Worm (Caenorhabditis elegans) whole organism, mixed stage, embryonic: ENCODE results near the gene K03H6.1.

Experiments
- bed-3 ChIP-seq: fragments of 200-800 bp; sonication (Bioruptor generic); optimal IDR thresholded peaks from 3 replicates; lab custom pipeline; 2018; ENCODE audit warnings: mild to moderate bottlenecking, missing genetic modification characterization, moderate library complexity, missing compliant biosample characterization
- ceh-39 ChIP-seq: fragments of 150-350 bp; optimal IDR thresholded peaks from 2 replicates; lab custom pipeline; 2014; ENCODE audit warnings: missing biosample characterization, missing genetic modification characterization
- ceh-43 ChIP-seq: fragments of 200-800 bp; sonication (Bioruptor generic); optimal IDR thresholded peaks from 2 replicates; lab custom pipeline; 2018; ENCODE audit warnings: mild to moderate bottlenecking, missing genetic modification characterization, moderate library complexity, missing compliant biosample characterization
- ces-1 ChIP-seq: fragments of 150-350 bp; optimal IDR thresholded peaks from 2 replicates; lab custom pipeline; 2014; ENCODE audit warnings: missing biosample characterization, missing genetic modification reagents, missing genetic modification characterization
- cnd-1 ChIP-seq: fragments of 200-800 bp; sonication (Bioruptor generic); optimal IDR thresholded peaks from 2 replicates; lab custom pipeline; 2018; ENCODE audit warnings: mild to moderate bottlenecking, missing genetic modification characterization, missing compliant biosample characterization
- drap-1 ChIP-seq: fragments of 200-800 bp; sonication (Bioruptor generic); optimal IDR thresholded peaks from 3 replicates; lab custom pipeline; 2018; ENCODE audit warnings: mild to moderate bottlenecking, missing genetic modification characterization, missing compliant biosample characterization
- elt-1 ChIP-seq: sonication (generic microtip); optimal IDR thresholded peaks from 2 replicates; lab custom pipeline; 2017; ENCODE audit warnings: missing genetic modification characterization, mild to moderate bottlenecking, missing compliant biosample characterization, antibody characterized with exemption, moderate library complexity, borderline replicate concordance; ENCODE audit not compliant: insufficient read depth
- elt-3 ChIP-seq: fragments of 150-350 bp; optimal IDR thresholded peaks from 2 replicates; lab custom pipeline; 2014; ENCODE audit warnings: missing biosample characterization, missing genetic modification characterization
- flh-1 ChIP-seq: fragments of 200-800 bp; sonication (Bioruptor generic); optimal IDR thresholded peaks from 2 replicates; lab custom pipeline; 2018; ENCODE audit warnings: mild to moderate bottlenecking, missing genetic modification characterization, moderate library complexity, missing compliant biosample characterization
- ham-2 ChIP-seq: fragments of 200-800 bp; sonication (Bioruptor generic); optimal IDR thresholded peaks from 2 replicates; lab custom pipeline; 2018; ENCODE audit warnings: mild to moderate bottlenecking, missing genetic modification characterization, missing compliant biosample characterization
- lin-13 ChIP-seq: fragments of 150-350 bp; optimal IDR thresholded peaks from 2 replicates; lab custom pipeline; 2014; ENCODE audit warnings: missing biosample characterization, missing genetic modification characterization
- lin-32 ChIP-seq: fragments of 200-800 bp; sonication (Bioruptor generic); optimal IDR thresholded peaks from 2 replicates; lab custom pipeline; 2018; ENCODE audit warnings: mild to moderate bottlenecking, missing genetic modification characterization, missing compliant biosample characterization
- lsy-2 ChIP-seq: fragments of 150-350 bp; optimal IDR thresholded peaks from 2 replicates; lab custom pipeline; 2014; ENCODE audit warnings: missing biosample characterization, missing genetic modification characterization
- mab-5 ChIP-seq: fragments of 150-350 bp; optimal IDR thresholded peaks from 2 replicates; lab custom pipeline; 2014; ENCODE audit warnings: missing biosample characterization, missing genetic modification characterization
- mep-1 ChIP-seq: fragments of 150-350 bp; optimal IDR thresholded peaks from 2 replicates; lab custom pipeline; 2017; ENCODE audit warnings: missing biosample characterization, missing genetic modification reagents, missing genetic modification characterization, inconsistent platforms
- mls-2 ChIP-seq: sonication (generic microtip); optimal IDR thresholded peaks from 2 replicates; lab custom pipeline; 2016; ENCODE audit warnings: mild to moderate bottlenecking, missing genetic modification characterization, moderate library complexity, missing compliant biosample characterization
- nhr-12 ChIP-seq: fragments of 150-350 bp; optimal IDR thresholded peaks from 2 replicates; lab custom pipeline; 2014; ENCODE audit warnings: missing biosample characterization, missing genetic modification characterization
- nhr-2 ChIP-seq: fragments of 150-350 bp; optimal IDR thresholded peaks from 2 replicates; lab custom pipeline; 2014; ENCODE audit warnings: missing biosample characterization, missing genetic modification characterization
- nhr-237 ChIP-seq: fragments of 150-350 bp; optimal IDR thresholded peaks from 2 replicates; lab custom pipeline; 2014; ENCODE audit warnings: missing biosample characterization, missing genetic modification characterization
- nhr-28 ChIP-seq: fragments of 150-350 bp; optimal IDR thresholded peaks from 2 replicates; lab custom pipeline; 2014; ENCODE audit warnings: missing biosample characterization, missing genetic modification characterization
- nhr-76 ChIP-seq: sonication (generic microtip); optimal IDR thresholded peaks from 2 replicates; lab custom pipeline; 2017; ENCODE audit warnings: missing biosample characterization, missing genetic modification characterization
- pha-4 ChIP-seq: fragments of 150-350 bp; optimal IDR thresholded peaks from 2 replicates; lab custom pipeline; 2018; ENCODE audit warnings: missing biosample characterization, missing genetic modification reagents, missing genetic modification characterization
- snpc-4 ChIP-seq: fragments of 150-350 bp; optimal IDR thresholded peaks from 2 replicates; lab custom pipeline; 2014; ENCODE audit warnings: missing biosample characterization, missing genetic modification characterization
- sptf-1 ChIP-seq: sonication (generic microtip); optimal IDR thresholded peaks from 2 replicates; lab custom pipeline; 2017; ENCODE audit warnings: mild to moderate bottlenecking, missing genetic modification characterization, moderate library complexity, missing compliant biosample characterization
- tbx-8 ChIP-seq: fragments of 200-800 bp; sonication (Bioruptor generic); optimal IDR thresholded peaks from 2 replicates; lab custom pipeline; 2018; ENCODE audit warnings: mild to moderate bottlenecking, missing genetic modification characterization, moderate library complexity, missing compliant biosample characterization
- unc-120 ChIP-seq: sonication (generic microtip); optimal IDR thresholded peaks from 2 replicates; lab custom pipeline; 2017; ENCODE audit warnings: missing genetic modification characterization, missing compliant biosample characterization; ENCODE audit not compliant: poor library complexity, severe bottlenecking
- unc-62 ChIP-seq: fragments of 150-350 bp; optimal IDR thresholded peaks from 2 replicates; lab custom pipeline; 2014; ENCODE audit warnings: missing biosample characterization, missing genetic modification reagents, missing genetic modification characterization
- zip-8 ChIP-seq: fragments of 150-350 bp; optimal IDR thresholded peaks from 2 replicates; lab custom pipeline; 2014; ENCODE audit warnings: missing biosample characterization, missing genetic modification characterization
- ztf-11 ChIP-seq: fragments of 150-350 bp; optimal IDR thresholded peaks from 2 replicates; lab custom pipeline; 2014; ENCODE audit warnings: missing biosample characterization, missing genetic modification characterization

The K03H6.1 gene

DNA sequence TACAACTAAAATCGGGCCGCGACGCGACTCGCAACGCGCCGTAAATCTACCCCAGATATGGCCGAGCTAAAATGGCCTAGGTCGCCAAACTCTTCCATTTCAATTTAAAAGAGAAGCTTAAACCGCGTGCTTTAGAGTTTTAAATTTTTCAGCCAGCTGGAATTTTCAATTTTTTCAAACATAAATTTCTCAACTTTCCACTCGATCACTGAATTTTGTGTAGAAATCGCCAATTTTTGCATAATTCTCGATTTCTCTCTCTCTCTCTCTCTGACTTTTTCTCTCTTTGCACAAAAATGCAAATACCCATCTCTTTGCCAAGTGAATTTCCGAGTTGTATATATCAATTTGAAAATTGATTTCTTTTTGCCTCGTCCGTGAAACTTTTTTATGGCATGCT is at the start of gene K03H6.1:
Gene K03H6.1, plus strand, starts transcription at position 301 of the 400 bp plus-strand sequence.
- TF ChIP-seq sptf-1 (no peak), mep-1 (no peak), flh-1 (no peak), nhr-237 (tag; lab: Kevin White, UChicago) (no peak), elt-3 (tag; lab: Kevin White, UChicago) (no peak), snpc-4 (no peak), nhr-76 (tag; lab: Kevin White, UChicago) (no peak), ces-1 (GFP tag; lab: Kevin White, UChicago) (no peak), bed-3 (no peak), cnd-1 (tag; lab: Kevin White, UChicago) (no peak), zip-8 (tag; lab: Kevin White, UChicago) (no peak), drap-1 (GFP tag; lab: Kevin White, UChicago) (no peak), elt-1 (tag; lab: Kevin White, UChicago) (no peak), unc-120 (tag; lab: Kevin White, UChicago) (no peak)

DNA sequence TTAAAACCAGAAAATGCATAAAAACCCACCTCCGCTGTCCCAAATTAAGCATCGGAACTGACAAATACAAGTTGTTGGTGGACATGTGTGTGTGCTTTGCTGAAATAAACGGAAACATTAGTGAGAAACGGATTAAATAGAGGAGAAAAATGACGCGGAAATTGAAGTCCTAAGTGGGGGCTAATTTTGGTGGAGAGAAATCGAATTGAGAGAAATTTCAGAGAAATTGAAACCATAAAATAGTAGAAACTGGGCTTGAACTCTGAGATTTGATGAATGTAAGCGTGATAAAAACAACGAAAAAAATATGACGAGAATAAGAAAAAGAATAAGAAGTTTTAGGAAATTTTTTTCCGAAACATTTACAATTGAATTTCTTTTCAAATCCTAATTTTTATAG is 48.5 kb upstream of the K03H6.1 start, which contains the start of gene Y77E11A.12:
Gene Y77E11A.12, minus strand, starts transcription at position 101 of the 400 bp plus-strand sequence.
- TF ChIP-seq elt-1 (tag; lab: Kevin White, UChicago) (no peak), lin-32 (GFP tag; lab: Kevin White, UChicago) (no peak), zip-8 (tag; lab: Kevin White, UChicago) (no peak), mls-2 (tag; lab: Kevin White, UChicago) (no peak), nhr-2 (tag; lab: Kevin White, UChicago) (no peak)

DNA sequence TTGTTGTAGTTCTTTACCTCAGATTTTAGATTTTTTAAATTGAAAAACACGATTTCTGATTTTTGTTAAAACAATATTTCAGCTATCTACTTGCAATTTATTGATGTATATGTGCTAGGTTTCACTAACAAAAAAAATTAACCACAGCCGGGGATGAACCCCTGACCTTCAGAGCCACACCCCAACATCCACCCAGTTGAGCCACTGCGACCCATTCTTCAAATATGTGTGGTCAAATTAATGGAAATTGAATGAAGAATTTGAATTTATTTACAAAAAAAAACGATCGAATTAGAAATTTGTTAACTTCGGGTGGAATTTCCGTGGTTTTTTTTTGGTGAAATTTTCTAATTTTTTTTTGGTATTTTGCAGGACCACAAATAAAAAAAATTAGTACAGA is 44.9 kb upstream of the K03H6.1 start:
- no peak for TF ChIP-seq nhr-76 (tag; lab: Kevin White, UChicago)
- no peak for TF ChIP-seq zip-8 (tag; lab: Kevin White, UChicago)
- no peak for TF ChIP-seq nhr-2 (tag; lab: Kevin White, UChicago)
- TF ChIP-seq mab-5, result no peak
- TF ChIP-seq lin-13 (tag; lab: Kevin White, UChicago), result no peak
- no peak for TF ChIP-seq ceh-39
- no peak for TF ChIP-seq ztf-11 (tag; lab: Kevin White, UChicago)
- TF ChIP-seq unc-62, result no peak
- TF ChIP-seq lin-32 (GFP tag; lab: Kevin White, UChicago), result no peak
- no peak for TF ChIP-seq elt-1 (tag; lab: Kevin White, UChicago)
- no peak for TF ChIP-seq unc-120 (tag; lab: Kevin White, UChicago)
- TF ChIP-seq elt-3 (tag; lab: Kevin White, UChicago), result no peak
- no peak for TF ChIP-seq cnd-1 (tag; lab: Kevin White, UChicago)

DNA sequence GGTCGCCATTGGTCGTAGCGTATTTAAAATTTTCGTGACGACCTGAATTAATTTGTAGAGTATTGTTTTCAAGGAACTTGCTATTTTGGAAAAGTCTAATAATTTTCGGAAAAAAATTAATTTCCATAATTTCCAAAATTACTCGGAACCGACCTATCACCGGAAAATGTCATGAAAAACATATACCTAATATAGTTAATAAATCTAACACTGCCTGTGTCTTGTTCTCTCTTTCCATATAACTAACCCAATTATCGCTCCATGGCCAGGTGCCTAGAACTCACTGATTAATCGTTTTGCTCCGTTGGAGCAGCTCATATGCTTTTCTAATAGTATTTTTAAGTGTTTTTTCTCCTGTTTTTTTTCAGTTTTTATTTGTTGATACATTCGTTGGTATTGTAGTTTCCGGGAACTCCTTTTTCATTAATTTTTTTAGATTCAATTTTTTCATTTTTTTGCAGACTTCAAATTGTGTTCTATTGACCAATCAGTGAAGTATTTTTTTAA is 38.5 kb upstream of the K03H6.1 start, which contains the start of gene Y77E11A.16:
Gene Y77E11A.16, plus strand, starts transcription at position 457 of the 507 bp plus-strand sequence.
- no peak for TF ChIP-seq lin-13 (tag; lab: Kevin White, UChicago)
- no peak for TF ChIP-seq ham-2 (GFP tag; lab: Kevin White, UChicago)
- no peak for TF ChIP-seq ces-1 (GFP tag; lab: Kevin White, UChicago)
- no peak for TF ChIP-seq elt-1 (tag; lab: Kevin White, UChicago)
- TF ChIP-seq drap-1 (GFP tag; lab: Kevin White, UChicago), result no peak
- TF ChIP-seq lsy-2 (tag; lab: Kevin White, UChicago), result no peak
- no peak for TF ChIP-seq tbx-8 (GFP tag; lab: Kevin White, UChicago)
- TF ChIP-seq nhr-237 (tag; lab: Kevin White, UChicago), result no peak
- no peak for TF ChIP-seq nhr-12 (tag; lab: Kevin White, UChicago)
- no peak for TF ChIP-seq cnd-1 (tag; lab: Kevin White, UChicago)
- no peak for TF ChIP-seq nhr-28 (tag; lab: Kevin White, UChicago)
- no peak for TF ChIP-seq unc-120 (tag; lab: Kevin White, UChicago)
- no peak for TF ChIP-seq zip-8 (tag; lab: Kevin White, UChicago)
- TF ChIP-seq snpc-4, result no peak

DNA sequence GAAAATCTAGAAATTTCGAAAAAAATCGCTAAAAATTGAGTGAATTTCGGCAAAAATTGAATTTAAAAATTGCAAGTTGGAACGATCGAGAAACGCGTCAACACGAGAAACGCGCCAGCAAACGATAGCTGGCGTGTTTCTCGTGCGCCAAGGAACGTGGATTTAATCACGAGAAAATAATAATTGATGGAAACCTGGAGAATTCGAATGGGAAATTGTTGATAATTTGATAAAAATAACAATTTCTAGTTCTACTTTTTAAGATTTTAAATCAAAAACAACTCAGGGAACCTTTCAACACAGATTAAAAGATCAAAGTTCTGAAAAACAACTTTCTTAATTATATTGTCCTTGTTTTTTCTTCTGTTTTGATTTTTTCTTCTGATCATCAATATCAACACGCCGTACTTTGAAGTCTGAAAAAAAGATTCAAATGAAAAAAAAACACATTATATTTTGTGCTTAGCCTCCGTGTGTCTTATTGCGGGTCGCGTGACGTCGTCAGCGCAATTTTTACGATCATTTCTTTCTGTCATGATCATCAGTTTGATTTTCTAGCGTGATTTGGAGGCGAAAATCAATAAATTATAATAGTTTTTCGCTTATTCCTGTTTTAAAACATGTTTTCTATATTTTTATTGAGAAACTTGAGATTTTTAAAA is 27.4 kb upstream of the K03H6.1 start, which contains the start of gene npp-20:
Gene npp-20, minus strand, starts transcription at position 6 of the 662 bp plus-strand sequence.
- TF ChIP-seq pha-4, result no peak
- no peak for TF ChIP-seq flh-1
- no peak for TF ChIP-seq drap-1 (GFP tag; lab: Kevin White, UChicago)
- TF ChIP-seq nhr-237 (tag; lab: Kevin White, UChicago), result no peak
- TF ChIP-seq sptf-1, result no peak
- TF ChIP-seq cnd-1 (tag; lab: Kevin White, UChicago), result no peak
- no peak for TF ChIP-seq nhr-76 (tag; lab: Kevin White, UChicago)
- TF ChIP-seq mls-2 (tag; lab: Kevin White, UChicago), result no peak
- no peak for TF ChIP-seq ceh-43 (GFP tag; lab: Kevin White, UChicago)
- no peak for TF ChIP-seq unc-120 (tag; lab: Kevin White, UChicago)
- peak; percentile 69 for TF ChIP-seq ces-1 (GFP tag; lab: Kevin White, UChicago)
- no peak for TF ChIP-seq ceh-39
- TF ChIP-seq lin-13 (tag; lab: Kevin White, UChicago), result peak; percentile 37
- no peak for TF ChIP-seq nhr-28 (tag; lab: Kevin White, UChicago)
- no peak for TF ChIP-seq unc-62
- TF ChIP-seq lsy-2 (tag; lab: Kevin White, UChicago), result peak; percentile 8
- TF ChIP-seq nhr-12 (tag; lab: Kevin White, UChicago), result no peak
- TF ChIP-seq mab-5, result no peak
- no peak for TF ChIP-seq elt-3 (tag; lab: Kevin White, UChicago)
- TF ChIP-seq mep-1, result peak; percentile 34
- TF ChIP-seq zip-8 (tag; lab: Kevin White, UChicago), result no peak
